Worm (Caenorhabditis elegans) whole organism, late embryonic: ENCODE results near the gene arf-5.

Source experiments
- ama-1 ChIP-seq: fragments of 150-350 bp; optimal IDR thresholded peaks from 2 replicates; lab custom pipeline; 2014
- ceh-14 ChIP-seq: sonication (generic microtip); optimal IDR thresholded peaks from 2 replicates; lab custom pipeline; 2016; ENCODE audit warnings: missing genotype, missing genetic modification characterization, missing compliant biosample characterization
- ceh-22 ChIP-seq: sonication (generic microtip); optimal IDR thresholded peaks from 2 replicates; lab custom pipeline; 2017; ENCODE audit warnings: missing biosample characterization, missing genetic modification characterization
- ceh-30 ChIP-seq: fragments of 150-350 bp; optimal IDR thresholded peaks from 2 replicates; lab custom pipeline; 2014; ENCODE audit warnings: missing biosample characterization, missing genetic modification characterization
- ceh-9 ChIP-seq: sonication (generic microtip); optimal IDR thresholded peaks from 2 replicates; lab custom pipeline; 2016; ENCODE audit warnings: mild to moderate bottlenecking, missing genetic modification characterization, inconsistent platforms, missing compliant biosample characterization
- dve-1 ChIP-seq: sonication (generic microtip); optimal IDR thresholded peaks from 2 replicates; lab custom pipeline; 2017; ENCODE audit warnings: antibody characterized with exemption, mild to moderate bottlenecking, missing genetic modification characterization, missing compliant biosample characterization
- elt-2 ChIP-seq: sonication (generic microtip); optimal IDR thresholded peaks from 2 replicates; lab custom pipeline; 2016; ENCODE audit warnings: missing genetic modification reagents, missing genetic modification characterization, missing compliant biosample characterization
- ets-4 ChIP-seq: sonication (generic microtip); optimal IDR thresholded peaks from 2 replicates; lab custom pipeline; 2016; ENCODE audit warnings: missing genetic modification characterization, missing compliant biosample characterization
- fkh-10 ChIP-seq: fragments of 150-350 bp; optimal IDR thresholded peaks from 2 replicates; lab custom pipeline; 2014; ENCODE audit warnings: missing biosample characterization, missing genetic modification reagents, missing genetic modification characterization
- fkh-6 ChIP-seq: sonication (generic microtip); optimal IDR thresholded peaks from 2 replicates; lab custom pipeline; 2016; ENCODE audit warnings: missing genetic modification characterization, missing compliant biosample characterization
- pha-4 ChIP-seq: fragments of 150-350 bp; optimal IDR thresholded peaks from 2 replicates; lab custom pipeline; 2018; ENCODE audit warnings: missing biosample characterization, missing genetic modification reagents, missing genetic modification characterization
- unc-3 ChIP-seq, 2 experiments: fragments of 200-800 bp in 1 of 2; sonication (Bioruptor generic) in 1 of 2; sonication (generic microtip) in 1 of 2; conservative IDR thresholded peaks in 1 of 2; optimal IDR thresholded peaks in 1 of 2; 2 replicates each; pipeline versions ENCODE4 v1.3.6 to Lab custom; 2016 to 2022; ENCODE audit warnings: missing compliant biosample characterization in 2 of 2, missing genetic modification characterization in 2 of 2, missing genetic modification reagents in 1 of 2

ce11 chrIV:8005376-8005775 lies 23.1 kb downstream of the arf-5 start:
- TF ChIP-seq unc-3 (GFP tag; conservative IDR thresholded peaks at IDR 0.05; lab: Robert Waterston, UW), result no peak
- no peak for TF ChIP-seq unc-3 (tag; optimal IDR thresholded peaks at IDR 0.05; lab: Kevin White, UChicago)
- TF ChIP-seq dve-1, result no peak
- TF ChIP-seq ceh-14, result no peak
- no peak for TF ChIP-seq ets-4 (tag; lab: Kevin White, UChicago)
- no peak for TF ChIP-seq fkh-6 (tag; lab: Kevin White, UChicago)
- TF ChIP-seq ceh-22 (tag; lab: Kevin White, UChicago), result no peak
- no peak for TF ChIP-seq ceh-9 (tag; lab: Kevin White, UChicago)
- TF ChIP-seq fkh-10 (GFP tag; lab: Kevin White, UChicago), result no peak
- no peak for TF ChIP-seq ama-1
- TF ChIP-seq elt-2, result no peak
- no peak for TF ChIP-seq pha-4
- no peak for TF ChIP-seq ceh-30
